Fruit fly (Drosophila melanogaster) S2 (cell line): ENCODE data around the gene CG6576.

ENCODE experiments used
- CG8478 ChIP-seq: fragments of >200 bp; optimal IDR thresholded peaks from 2 replicates; lab custom pipeline; 2018
- CTCF ChIP-seq, 2 experiments: fragments of >200 bp; optimal IDR thresholded peaks; 2 replicates each; lab custom pipeline; 2018

DNA sequence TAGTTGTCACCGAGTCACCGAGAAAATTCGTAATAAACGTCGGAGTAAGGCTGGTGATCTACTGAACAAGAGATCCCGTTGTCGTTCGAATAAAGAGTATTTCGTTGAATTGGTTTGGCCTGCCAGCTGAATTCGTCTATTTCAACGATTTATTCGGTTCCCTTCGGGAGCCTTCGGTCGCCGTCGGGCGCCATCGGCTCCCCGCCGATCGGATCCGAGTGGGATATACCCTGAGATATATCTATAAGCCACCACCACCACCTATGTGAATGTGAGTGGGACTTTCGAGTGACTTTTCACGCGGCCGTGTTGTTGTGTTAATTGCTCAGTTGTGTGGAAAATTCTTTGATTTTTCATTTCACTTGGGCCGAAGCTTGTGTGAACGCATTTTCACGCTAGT, 10.6 kb upstream of the CG6576 start, which contains the start of gene Prm:
- TF ChIP-seq CTCF (optimal IDR thresholded peaks at IDR 0.05; lab: Kevin White, UChicago) (no peak), CG8478 (no peak)
